Worm (Caenorhabditis elegans): ENCODE measurements around the gene lgc-58.

The lgc-58 gene

DNA sequence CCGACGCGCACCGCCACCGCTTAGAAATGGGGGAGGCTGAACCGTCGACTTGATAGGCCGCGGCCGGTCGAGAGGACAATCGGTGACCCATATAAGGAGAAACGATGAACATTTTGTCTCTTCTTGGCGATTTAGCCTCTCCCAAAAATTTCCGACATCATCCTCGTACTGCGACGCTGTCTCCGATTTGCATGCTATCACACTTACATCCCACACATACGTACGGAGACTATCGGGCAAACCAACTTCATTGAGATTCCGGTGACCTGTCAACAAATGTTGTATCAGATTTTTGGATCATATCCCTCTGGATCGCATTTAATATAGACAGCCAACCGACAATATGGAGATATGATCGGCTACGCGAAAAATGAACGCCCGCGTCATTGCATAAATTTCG, 8.7 kb upstream of the lgc-58 start:
- no peak for TF ChIP-seq snpc-3.4 (tag; optimal IDR thresholded peaks at IDR 0.05)
- TF ChIP-seq cebp-2 (GFP tag; IDR thresholded peaks at IDR 0.05): no peak

DNA sequence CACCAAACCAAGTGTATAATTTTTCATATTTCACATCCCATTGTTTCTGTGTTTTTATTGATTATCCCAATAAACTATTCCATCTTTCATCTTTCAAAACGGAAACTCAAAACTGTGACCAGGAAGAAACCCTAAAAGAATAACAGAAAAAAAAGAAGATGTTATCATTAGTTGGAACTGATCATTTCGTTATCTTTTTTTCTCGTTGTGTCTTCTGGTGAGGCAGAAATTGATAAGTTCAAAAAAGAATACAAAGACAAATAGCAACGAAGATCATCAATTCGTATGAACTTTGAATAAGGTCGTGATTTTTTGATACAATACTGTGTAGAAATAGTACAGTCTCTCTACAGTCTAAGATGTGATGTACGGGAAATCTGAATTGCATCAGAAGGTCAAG, 6.5 kb downstream of the lgc-58 start:
- TF ChIP-seq cebp-2 (GFP tag; IDR thresholded peaks at IDR 0.05) (no peak), zim-3 (tag; optimal IDR thresholded peaks at IDR 0.05) (no peak), ceh-58 (GFP tag; IDR thresholded peaks at IDR 0.05) (no peak), rcor-1 (GFP tag; IDR thresholded peaks at IDR 0.05) (no peak), Y53F4B.3 (GFP tag; IDR thresholded peaks at IDR 0.05) (no peak), let-607 (tag; optimal IDR thresholded peaks at IDR 0.05) (no peak), C06A6.2 (GFP tag; conservative IDR thresholded peaks at IDR 0.05) (no peak), K11D2.4 (GFP tag; IDR thresholded peaks at IDR 0.05) (no peak), F23B12.7 (tag; optimal IDR thresholded peaks at IDR 0.05; ENCODE audit: insufficient read depth) (no peak), attf-6 (GFP tag; IDR thresholded peaks at IDR 0.05) (no peak), tbx-9 (tag; optimal IDR thresholded peaks at IDR 0.05; ENCODE audit: borderline replicate concordance) (no peak), egrh-3 (GFP tag; IDR thresholded peaks at IDR 0.05) (no peak), F55B11.4 (tag; optimal IDR thresholded peaks at IDR 0.05; ENCODE audit: borderline replicate concordance, insufficient read depth) (no peak), dpl-1 (GFP tag; optimal IDR thresholded peaks at IDR 0.05) (no peak), hmg-20 (GFP tag; IDR thresholded peaks at IDR 0.05) (no peak), F22D6.2 (tag; optimal IDR thresholded peaks at IDR 0.05) (no peak)

ce11 chrX:6082660-6083059, 7.4 kb downstream of the lgc-58 start, which contains the start of gene C45B2.3:
Gene C45B2.3, plus strand, starts transcription at chrX:6082960.
- no peak for TF ChIP-seq hlh-26 (GFP tag; conservative IDR thresholded peaks at IDR 0.05)
- TF ChIP-seq ceh-100 (GFP tag; IDR thresholded peaks at IDR 0.05): no peak
- TF ChIP-seq snpc-3.4 (tag; optimal IDR thresholded peaks at IDR 0.05): no peak
- TF ChIP-seq gei-17 (GFP tag; optimal IDR thresholded peaks at IDR 0.05): no peak
- TF ChIP-seq nhr-179 (tag; optimal IDR thresholded peaks at IDR 0.05): no peak

DNA sequence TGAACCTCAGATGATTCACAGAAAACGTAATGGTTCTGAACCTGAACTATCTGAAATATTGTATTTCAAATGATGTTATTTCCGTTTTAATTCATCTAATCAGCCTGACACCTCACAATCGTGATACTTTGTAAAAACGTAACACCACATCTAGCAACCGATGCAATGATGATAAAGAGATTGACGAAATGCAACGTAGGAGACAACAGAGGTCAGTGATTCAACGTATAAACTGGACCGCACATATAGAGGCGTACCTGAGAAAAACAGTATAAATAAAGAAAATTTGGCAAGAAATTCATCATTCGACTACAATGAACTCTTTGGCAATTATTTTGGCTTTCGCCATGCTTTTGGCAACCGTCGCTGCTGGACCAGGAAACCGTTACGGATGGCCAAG, 9.1 kb downstream of the lgc-58 start, which contains the start of gene C45B2.2:
Gene C45B2.2, plus strand, starts transcription at position 301 of the 400 bp plus-strand sequence.
- TF ChIP-seq B0019.2 (GFP tag; conservative IDR thresholded peaks at IDR 0.05) (no peak), Y53G8AR.9 (GFP tag; conservative IDR thresholded peaks at IDR 0.05) (no peak), attf-6 (GFP tag; IDR thresholded peaks at IDR 0.05) (no peak), let-607 (tag; optimal IDR thresholded peaks at IDR 0.05) (no peak), B0261.1 (tag; optimal IDR thresholded peaks at IDR 0.05) (no peak), snpc-1.3 (tag; optimal IDR thresholded peaks at IDR 0.05; ENCODE audit: insufficient read depth) (no peak), dpff-1 (tag; optimal IDR thresholded peaks at IDR 0.05) (no peak), mes-4 (tag; optimal IDR thresholded peaks at IDR 0.05) (no peak), mcd-1 (GFP tag; IDR thresholded peaks at IDR 0.05) (no peak), egl-44 (GFP tag; IDR thresholded peaks at IDR 0.05) (no peak)

- TF ChIP-seq snpc-3.4 (tag; optimal IDR thresholded peaks at IDR 0.05): no peak
- no peak for TF ChIP-seq efl-1 (GFP tag; optimal IDR thresholded peaks at IDR 0.05)
- TF ChIP-seq mxl-1 (tag; optimal IDR thresholded peaks at IDR 0.05): no peak
- no peak for TF ChIP-seq ekl-4 (GFP tag; IDR thresholded peaks at IDR 0.05)
- TF ChIP-seq nhr-90 (tag; optimal IDR thresholded peaks at IDR 0.05): no peak
- TF ChIP-seq C17E4.6 (GFP tag; IDR thresholded peaks at IDR 0.05): no peak
- no peak for TF ChIP-seq pha-4 (tag; optimal IDR thresholded peaks at IDR 0.05)
- no peak for TF ChIP-seq Y79H2A.3 (GFP tag; conservative IDR thresholded peaks at IDR 0.05)
- TF ChIP-seq ztf-18 (tag; optimal IDR thresholded peaks at IDR 0.05): no peak
- TF ChIP-seq hlh-12 (tag; optimal IDR thresholded peaks at IDR 0.05): no peak
- no peak for TF ChIP-seq aptf-3 (GFP tag; IDR thresholded peaks at IDR 0.05)
- no peak for TF ChIP-seq atf-7 (tag; optimal IDR thresholded peaks at IDR 0.05)
Measured at ce11 chrX:6085824-6086223, 10.5 kb downstream of the lgc-58 start, which contains the start of gene C45B2.1. Gene C45B2.1, plus strand, starts transcription at chrX:6086124.

All from whole organism, young adult.